Worm (Caenorhabditis elegans): ENCODE results near the gene F53H4.4.

DNA sequence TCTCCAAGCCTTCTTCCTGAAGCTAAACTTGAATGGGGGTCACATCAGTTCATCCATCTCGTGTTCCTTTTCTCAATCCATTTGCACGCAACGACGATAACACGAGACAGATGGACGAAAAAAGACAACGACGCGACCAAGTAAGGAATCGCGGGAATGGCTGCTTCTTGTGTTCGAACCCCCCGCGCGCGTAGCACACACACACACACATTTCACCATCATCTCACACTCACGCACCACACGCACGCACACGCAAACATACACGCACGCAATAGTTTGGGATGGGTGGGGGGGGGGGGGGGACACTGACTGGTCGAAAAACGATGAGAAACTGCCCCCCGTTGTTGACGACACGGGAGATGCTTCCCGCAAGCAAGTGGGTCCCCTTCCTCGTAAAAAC, 10.7 kb downstream of the F53H4.4 start:
- TF ChIP-seq hnd-1 (tag; optimal IDR thresholded peaks at IDR 0.05) (no peak), flt-1 (GFP tag; IDR thresholded peaks at IDR 0.05) (no peak), ama-1 (optimal IDR thresholded peaks at IDR 0.05) (no peak), tbx-37 (GFP tag; conservative IDR thresholded peaks at IDR 0.05) (no peak), ceh-36 (tag; optimal IDR thresholded peaks at IDR 0.05) (no peak), pes-1 (GFP tag; IDR thresholded peaks at IDR 0.05) (no peak)

Data from whole organism, early embryonic.